Worm (Caenorhabditis elegans): ENCODE results near the gene Y75B8A.33.

The Y75B8A.33 gene

DNA sequence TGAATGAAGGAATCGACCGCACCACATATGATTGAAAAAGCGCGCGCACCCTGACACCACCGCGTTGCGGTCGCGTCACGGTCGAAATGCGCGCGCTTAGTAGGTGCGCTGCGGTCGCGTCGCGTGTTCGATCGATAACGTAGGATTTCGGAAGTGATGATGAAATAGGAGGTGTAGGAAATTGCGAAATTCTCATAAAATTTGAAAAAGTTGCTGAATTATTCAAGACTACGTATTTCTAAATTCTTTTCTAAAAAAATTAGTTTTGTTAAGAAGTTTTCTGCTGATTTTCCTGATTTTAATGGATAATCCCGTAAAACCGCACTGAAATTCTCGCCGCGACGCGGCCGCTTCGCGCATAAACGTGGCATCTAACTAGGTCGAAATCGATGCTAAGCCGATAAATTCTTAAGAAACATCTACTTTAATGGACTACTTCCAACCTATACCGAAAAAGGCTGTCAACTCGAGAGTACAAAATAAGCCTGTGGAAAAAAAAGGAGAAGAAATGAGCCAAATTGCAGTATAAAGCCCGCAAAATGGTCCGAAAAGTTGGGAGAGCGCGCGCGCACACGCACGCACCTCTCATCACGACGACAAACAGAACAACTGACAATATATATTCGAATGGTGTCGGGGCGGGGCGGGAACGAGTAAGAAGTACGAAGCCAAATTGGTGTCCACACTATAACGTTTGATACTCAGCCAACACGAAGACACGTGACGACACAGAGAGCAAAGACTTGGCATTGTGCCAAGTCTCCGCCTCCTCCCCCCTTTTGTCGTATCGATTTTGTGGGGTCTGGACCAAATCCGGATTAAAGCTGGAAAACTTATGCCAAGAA lies 1.5 kb upstream of the Y75B8A.33 start, which contains the start of gene his-72 (continued):
- TF ChIP-seq egl-27 (tag; optimal IDR thresholded peaks at IDR 0.05): no peak
- peak; percentile 52 for TF ChIP-seq F13H6.1 (tag; optimal IDR thresholded peaks at IDR 0.05)
- TF ChIP-seq mab-5 (tag; optimal IDR thresholded peaks at IDR 0.05): peak; percentile 35
- peak; percentile 42 for TF ChIP-seq unc-55 (GFP tag; optimal IDR thresholded peaks at IDR 0.05)
- no peak for TF ChIP-seq snpc-4 (tag; optimal IDR thresholded peaks at IDR 0.05)
- peak; percentile 93 for TF ChIP-seq ama-1 (optimal IDR thresholded peaks at IDR 0.05)

DNA sequence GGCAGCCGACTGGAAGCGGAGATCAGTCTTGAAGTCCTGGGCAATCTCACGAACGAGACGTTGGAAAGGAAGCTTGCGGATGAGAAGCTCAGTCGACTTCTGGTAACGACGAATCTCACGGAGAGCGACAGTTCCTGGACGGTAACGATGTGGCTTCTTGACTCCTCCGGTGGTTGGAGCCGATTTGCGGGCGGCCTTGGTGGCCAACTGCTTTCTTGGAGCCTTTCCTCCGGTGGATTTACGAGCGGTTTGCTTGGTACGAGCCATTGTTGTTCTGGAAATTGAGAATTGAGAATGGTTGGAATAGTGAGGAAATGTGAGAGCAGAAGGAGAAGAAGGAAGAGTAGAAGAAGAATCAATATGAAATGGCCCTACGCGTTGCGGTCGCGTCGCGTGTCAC lies 718 bp upstream of the Y75B8A.33 start:
- TF ChIP-seq lin-39 (tag; optimal IDR thresholded peaks at IDR 0.05) (no peak), lin-13 (GFP tag; optimal IDR thresholded peaks at IDR 0.05) (no peak), sma-9 (GFP tag; optimal IDR thresholded peaks at IDR 0.05) (no peak), sma-9 (tag; optimal IDR thresholded peaks at IDR 0.05) (no peak), unc-55 (GFP tag; optimal IDR thresholded peaks at IDR 0.05) (no peak), gmeb-1 (tag; optimal IDR thresholded peaks at IDR 0.05) (no peak), crh-2 (tag; optimal IDR thresholded peaks at IDR 0.05) (no peak), unc-39 (tag; optimal IDR thresholded peaks at IDR 0.05) (no peak), ztf-1 (GFP tag; conservative IDR thresholded peaks at IDR 0.05) (no peak), lin-11 (tag; optimal IDR thresholded peaks at IDR 0.05) (no peak), sem-4 (tag; optimal IDR thresholded peaks at IDR 0.05) (no peak), zag-1 (tag; optimal IDR thresholded peaks at IDR 0.05) (no peak), nhr-129 (tag; optimal IDR thresholded peaks at IDR 0.05) (no peak)

DNA sequence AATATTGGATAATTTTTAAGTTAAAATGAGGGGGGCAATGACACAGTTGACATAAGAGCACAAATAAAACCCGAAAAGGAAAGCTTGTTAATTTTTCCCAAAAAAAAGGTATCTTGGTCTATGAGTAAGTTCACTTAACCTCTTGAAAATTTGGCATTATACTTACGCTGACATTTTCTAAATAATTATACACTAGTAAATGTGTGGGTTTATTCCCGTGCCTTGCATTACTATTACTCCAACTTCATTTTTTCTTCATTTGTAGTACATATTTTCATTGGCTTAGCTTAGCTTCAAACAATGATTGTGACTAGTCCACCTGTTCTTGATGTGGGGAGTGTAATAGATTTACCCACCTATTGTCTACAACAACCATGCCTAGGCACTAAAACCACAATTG lies 7.9 kb downstream of the Y75B8A.33 start, which contains the start of gene Y75B8A.34:
Gene Y75B8A.34 (plus strand): TSS at position 301 of the 400 bp plus-strand sequence.
- TF ChIP-seq sma-3 (GFP tag; optimal IDR thresholded peaks at IDR 0.05): no peak
- no peak for TF ChIP-seq lsy-2 (tag; optimal IDR thresholded peaks at IDR 0.05)
- no peak for TF ChIP-seq sma-9 (GFP tag; optimal IDR thresholded peaks at IDR 0.05)
- no peak for TF ChIP-seq sma-9 (tag; optimal IDR thresholded peaks at IDR 0.05)

DNA sequence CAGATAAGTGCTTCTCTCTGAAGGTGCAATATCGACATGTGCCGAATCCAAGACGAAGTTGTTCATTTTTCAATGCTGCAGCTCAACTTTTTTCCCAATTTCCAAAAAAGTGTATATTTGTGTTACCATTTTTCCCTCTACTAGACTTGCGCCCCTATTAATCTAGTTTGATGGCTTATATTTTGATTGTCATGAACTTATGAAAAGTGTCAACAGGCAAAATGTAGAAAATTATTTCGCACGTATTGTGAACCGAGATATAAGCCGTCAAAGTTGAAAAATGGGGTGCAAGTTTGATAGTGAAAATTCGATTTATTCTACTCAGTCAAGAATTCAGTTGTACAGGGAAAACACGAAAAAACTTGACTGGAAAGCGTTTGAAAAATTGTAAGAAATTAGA lies 8.7 kb downstream of the Y75B8A.33 start, which contains the start of gene Y75B8A.32:
Gene Y75B8A.32 (minus strand): TSS at position 101 of the 400 bp plus-strand sequence.
- TF ChIP-seq ztf-1 (GFP tag; conservative IDR thresholded peaks at IDR 0.05): no peak
- TF ChIP-seq zag-1 (tag; optimal IDR thresholded peaks at IDR 0.05): no peak
- no peak for TF ChIP-seq elt-1 (tag; optimal IDR thresholded peaks at IDR 0.05)
- no peak for TF ChIP-seq snpc-4 (tag; optimal IDR thresholded peaks at IDR 0.05)
- no peak for TF ChIP-seq skn-1 (tag; optimal IDR thresholded peaks at IDR 0.05)
- no peak for TF ChIP-seq elt-3 (tag; optimal IDR thresholded peaks at IDR 0.05)
- TF ChIP-seq nhr-23 (tag; optimal IDR thresholded peaks at IDR 0.05): no peak
- TF ChIP-seq crh-2 (tag; optimal IDR thresholded peaks at IDR 0.05): no peak
- TF ChIP-seq fos-1 (tag; optimal IDR thresholded peaks at IDR 0.05): no peak
- TF ChIP-seq blmp-1 (tag; optimal IDR thresholded peaks at IDR 0.05; ENCODE audit: insufficient read depth): no peak
- TF ChIP-seq ceh-82 (tag; optimal IDR thresholded peaks at IDR 0.05): no peak
- TF ChIP-seq ama-1 (optimal IDR thresholded peaks at IDR 0.05): no peak
- TF ChIP-seq sem-4 (tag; optimal IDR thresholded peaks at IDR 0.05): no peak
- no peak for TF ChIP-seq Y55F3AM.14 (GFP tag; optimal IDR thresholded peaks at IDR 0.05)
- TF ChIP-seq R02D3.7 (tag; optimal IDR thresholded peaks at IDR 0.05): no peak
- no peak for TF ChIP-seq unc-55 (GFP tag; optimal IDR thresholded peaks at IDR 0.05)
- TF ChIP-seq nhr-12 (tag; optimal IDR thresholded peaks at IDR 0.05): no peak
- no peak for TF ChIP-seq lin-39 (tag; optimal IDR thresholded peaks at IDR 0.05)
- no peak for TF ChIP-seq lin-11 (tag; optimal IDR thresholded peaks at IDR 0.05)
- no peak for TF ChIP-seq nhr-10 (tag; optimal IDR thresholded peaks at IDR 0.05)

DNA sequence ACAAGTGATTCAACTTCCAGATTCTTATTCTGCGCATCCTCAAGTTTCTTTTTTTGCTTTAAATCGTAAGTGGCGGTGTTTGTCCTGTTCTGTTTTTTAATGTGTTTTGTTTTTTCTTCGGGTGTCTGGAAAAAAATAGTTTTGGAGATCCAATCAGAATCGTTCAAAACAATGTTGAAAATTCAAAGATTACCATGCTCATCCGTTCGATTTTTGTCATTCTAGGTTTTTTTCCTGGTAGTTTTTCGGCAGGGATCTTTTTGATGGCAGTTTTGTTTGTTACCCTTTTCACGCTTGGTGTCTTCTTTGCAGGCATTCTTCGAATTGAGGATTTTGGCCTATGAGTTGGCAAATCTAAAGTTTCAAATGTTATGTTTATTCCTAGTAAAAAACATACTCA lies 10.6 kb downstream of the Y75B8A.33 start:
- no peak for TF ChIP-seq alr-1 (tag; optimal IDR thresholded peaks at IDR 0.05)

DNA sequence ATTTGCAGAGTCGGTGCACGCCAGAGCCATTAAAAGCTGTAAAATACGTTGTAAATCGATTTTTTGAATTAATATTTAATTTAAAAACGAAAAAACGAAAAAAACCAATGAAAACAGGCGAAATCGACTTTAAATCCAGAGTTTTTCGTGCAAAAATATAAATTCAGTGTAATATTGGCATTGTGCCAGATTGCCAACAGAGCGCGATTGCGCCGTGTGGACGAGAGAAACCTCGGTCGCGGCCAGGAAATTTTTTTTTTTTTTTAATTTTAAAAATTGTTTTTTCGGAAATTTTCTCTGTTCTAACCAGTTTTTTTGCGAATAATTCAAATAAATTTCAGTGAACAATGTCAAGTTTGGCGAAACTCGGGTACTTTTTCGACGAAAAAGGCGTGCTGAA lies 15.9 kb downstream of the Y75B8A.33 start, which contains the start of the genes pph-4.1 and Y75B8A.31:
Gene pph-4.1 (minus strand): TSS at position 36 of the 400 bp plus-strand sequence.
Gene Y75B8A.31 (plus strand): TSS at position 342 of the 400 bp plus-strand sequence.
- TF ChIP-seq unc-55 (GFP tag; optimal IDR thresholded peaks at IDR 0.05): peak; percentile 93
- TF ChIP-seq zag-1 (tag; optimal IDR thresholded peaks at IDR 0.05): no peak
- TF ChIP-seq Y55F3AM.14 (GFP tag; optimal IDR thresholded peaks at IDR 0.05): no peak
- no peak for TF ChIP-seq nhr-12 (tag; optimal IDR thresholded peaks at IDR 0.05)
- TF ChIP-seq unc-62 (GFP tag; optimal IDR thresholded peaks at IDR 0.05): no peak
- TF ChIP-seq nhr-11 (tag; optimal IDR thresholded peaks at IDR 0.05): no peak
- TF ChIP-seq alr-1 (tag; optimal IDR thresholded peaks at IDR 0.05): no peak
- TF ChIP-seq nhr-6 (tag; optimal IDR thresholded peaks at IDR 0.05): peak; percentile 57
- TF ChIP-seq crh-2 (tag; optimal IDR thresholded peaks at IDR 0.05): peak; percentile 78
- peak; percentile 49 for TF ChIP-seq mab-5 (tag; optimal IDR thresholded peaks at IDR 0.05)
- TF ChIP-seq sma-3 (GFP tag; optimal IDR thresholded peaks at IDR 0.05): peak; percentile 90
- TF ChIP-seq ceh-82 (tag; optimal IDR thresholded peaks at IDR 0.05): no peak
- peak; percentile 86 for TF ChIP-seq gmeb-1 (tag; optimal IDR thresholded peaks at IDR 0.05)
- no peak for TF ChIP-seq unc-39 (tag; optimal IDR thresholded peaks at IDR 0.05)
- TF ChIP-seq nhr-77 (tag; optimal IDR thresholded peaks at IDR 0.05): no peak
- TF ChIP-seq ceh-16 (tag; optimal IDR thresholded peaks at IDR 0.05): no peak
- no peak for TF ChIP-seq lin-39 (tag; optimal IDR thresholded peaks at IDR 0.05)
- TF ChIP-seq ztf-4 (tag; optimal IDR thresholded peaks at IDR 0.05): peak; percentile 26
- no peak for TF ChIP-seq ama-1 (optimal IDR thresholded peaks at IDR 0.05)
- peak; percentile 69 for TF ChIP-seq fos-1 (tag; optimal IDR thresholded peaks at IDR 0.05)
- TF ChIP-seq lin-13 (GFP tag; optimal IDR thresholded peaks at IDR 0.05): peak; percentile 89
- TF ChIP-seq aly-2 (tag; optimal IDR thresholded peaks at IDR 0.05): no peak
- peak; percentile 11 for TF ChIP-seq blmp-1 (tag; optimal IDR thresholded peaks at IDR 0.05; ENCODE audit: insufficient read depth)
- TF ChIP-seq sma-9 (GFP tag; optimal IDR thresholded peaks at IDR 0.05): peak; percentile 87
- no peak for TF ChIP-seq sma-9 (tag; optimal IDR thresholded peaks at IDR 0.05)
- TF ChIP-seq nhr-10 (tag; optimal IDR thresholded peaks at IDR 0.05): no peak

All from whole organism, L2 larva.